Worm (Caenorhabditis elegans): Measurements from ENCODE around the gene F13E9.11.

The F13E9.11 gene

ce11 chrIV:10842232-10842631, 26.7 kb downstream of the F13E9.11 start (continued):
- TF ChIP-seq ztf-18 (tag; optimal IDR thresholded peaks at IDR 0.05) (no peak), lin-26 (GFP tag; IDR thresholded peaks at IDR 0.05) (no peak), unc-130 (GFP tag; optimal IDR thresholded peaks at IDR 0.05) (no peak), Y53F4B.3 (GFP tag; IDR thresholded peaks at IDR 0.05) (no peak), F39B2.1 (GFP tag; IDR thresholded peaks at IDR 0.05) (0 out of 2 replicates have a peak, but pooled peaks have one; percentile 7), ztf-26 (tag; optimal IDR thresholded peaks at IDR 0.05) (no peak), ceh-79 (tag; optimal IDR thresholded peaks at IDR 0.05) (no peak), ceh-100 (GFP tag; IDR thresholded peaks at IDR 0.05) (0 out of 2 replicates have a peak, but pooled peaks have one; percentile 15), mel-28 (tag; optimal IDR thresholded peaks at IDR 0.05; ENCODE audit: borderline replicate concordance) (no peak), ama-1 (optimal IDR thresholded peaks at IDR 0.05) (no peak), ama-1 (GFP tag; optimal IDR thresholded peaks at IDR 0.05) (peak in 1 of 2 experiments; percentile 28), rec-8 (tag; optimal IDR thresholded peaks at IDR 0.05) (no peak), C17E4.6 (GFP tag; IDR thresholded peaks at IDR 0.05) (0 out of 2 replicates have a peak, but pooled peaks have one; percentile 46), C06A6.2 (GFP tag; conservative IDR thresholded peaks at IDR 0.05) (no peak), lsy-27 (tag; optimal IDR thresholded peaks at IDR 0.05; ENCODE audit: borderline replicate concordance, insufficient read depth) (no peak), F22D6.2 (tag; optimal IDR thresholded peaks at IDR 0.05) (no peak)

ce11 chrIV:10832148-10832547, 36.8 kb downstream of the F13E9.11 start, which contains the start of gene best-15:
best-15 (minus strand) TSS chrIV:10832248.
- TF ChIP-seq mel-28 (tag; optimal IDR thresholded peaks at IDR 0.05; ENCODE audit: borderline replicate concordance): no peak
- TF ChIP-seq him-1 (tag; optimal IDR thresholded peaks at IDR 0.05): no peak
- TF ChIP-seq unc-62 (GFP tag; optimal IDR thresholded peaks at IDR 0.05): no peak
- no peak for TF ChIP-seq hlh-26 (GFP tag; conservative IDR thresholded peaks at IDR 0.05)

- TF ChIP-seq snpc-1.1 (tag; optimal IDR thresholded peaks at IDR 0.05; ENCODE audit: insufficient read depth): no peak
- TF ChIP-seq ztf-18 (tag; optimal IDR thresholded peaks at IDR 0.05): no peak
- TF ChIP-seq tbp1 (GFP tag; optimal IDR thresholded peaks at IDR 0.05): no peak
- TF ChIP-seq rec-8 (tag; optimal IDR thresholded peaks at IDR 0.05): no peak
- no peak for TF ChIP-seq dpl-1 (GFP tag; optimal IDR thresholded peaks at IDR 0.05)
- no peak for TF ChIP-seq efl-1 (GFP tag; optimal IDR thresholded peaks at IDR 0.05)
- TF ChIP-seq let-607 (tag; optimal IDR thresholded peaks at IDR 0.05): no peak
- no peak for TF ChIP-seq B0261.1 (tag; optimal IDR thresholded peaks at IDR 0.05)
- TF ChIP-seq attf-3 (GFP tag; conservative IDR thresholded peaks at IDR 0.05): no peak
- no peak for TF ChIP-seq Y53F4B.3 (GFP tag; IDR thresholded peaks at IDR 0.05)
- TF ChIP-seq ekl-4 (GFP tag; IDR thresholded peaks at IDR 0.05): no peak
- no peak for TF ChIP-seq F52B5.7 (tag; optimal IDR thresholded peaks at IDR 0.05)
These were observed 40.9 kb downstream of the F13E9.11 start, which contains the start of gene npax-3 for ce11 chrIV:10828049-10828448. npax-3 (minus strand) TSS chrIV:10828149.

- TF ChIP-seq zfh-2 (GFP tag; conservative IDR thresholded peaks at IDR 0.05) (no peak), ztf-26 (tag; optimal IDR thresholded peaks at IDR 0.05) (peak; percentile 4), nfyb-1 (GFP tag; IDR thresholded peaks at IDR 0.05) (no peak), attf-3 (GFP tag; conservative IDR thresholded peaks at IDR 0.05) (no peak), Y53G8AR.9 (GFP tag; conservative IDR thresholded peaks at IDR 0.05) (no peak)
These were observed 42.9 kb downstream of the F13E9.11 start for ce11 chrIV:10826029-10826428.

- TF ChIP-seq C06A6.2 (GFP tag; conservative IDR thresholded peaks at IDR 0.05) (no peak), madf-6 (GFP tag; IDR thresholded peaks at IDR 0.05) (no peak), him-1 (tag; optimal IDR thresholded peaks at IDR 0.05) (no peak), madf-3 (GFP tag; IDR thresholded peaks at IDR 0.05) (no peak), xnd-1 (tag; optimal IDR thresholded peaks at IDR 0.05) (no peak), F23B12.7 (tag; optimal IDR thresholded peaks at IDR 0.05; ENCODE audit: insufficient read depth) (no peak), ZK185.1 (tag; optimal IDR thresholded peaks at IDR 0.05; ENCODE audit: poor library complexity, severe bottlenecking) (no peak), ceh-40 (GFP tag; IDR thresholded peaks at IDR 0.05) (no peak), mes-4 (tag; optimal IDR thresholded peaks at IDR 0.05) (no peak), lin-26 (GFP tag; IDR thresholded peaks at IDR 0.05) (0 out of 2 replicates have a peak, but pooled peaks have one; percentile 19), F22D6.2 (tag; optimal IDR thresholded peaks at IDR 0.05) (no peak), gei-17 (GFP tag; optimal IDR thresholded peaks at IDR 0.05) (no peak), tbp1 (GFP tag; optimal IDR thresholded peaks at IDR 0.05) (no peak), F49E8.2 (tag; optimal IDR thresholded peaks at IDR 0.05; ENCODE audit: insufficient read depth) (no peak), dpff-1 (tag; optimal IDR thresholded peaks at IDR 0.05) (no peak), nfyb-1 (GFP tag; IDR thresholded peaks at IDR 0.05) (peak; percentile 52; the same call in 1 of the 2 replicates)
These were observed 43.6 kb downstream of the F13E9.11 start for ce11 chrIV:10825383-10825782.
